Fruit fly (Drosophila melanogaster): ENCODE results near the gene milt.
A peak's percentile ranks its signal among the peaks of the same experiment; 100 is the strongest.

The milt gene

DNA sequence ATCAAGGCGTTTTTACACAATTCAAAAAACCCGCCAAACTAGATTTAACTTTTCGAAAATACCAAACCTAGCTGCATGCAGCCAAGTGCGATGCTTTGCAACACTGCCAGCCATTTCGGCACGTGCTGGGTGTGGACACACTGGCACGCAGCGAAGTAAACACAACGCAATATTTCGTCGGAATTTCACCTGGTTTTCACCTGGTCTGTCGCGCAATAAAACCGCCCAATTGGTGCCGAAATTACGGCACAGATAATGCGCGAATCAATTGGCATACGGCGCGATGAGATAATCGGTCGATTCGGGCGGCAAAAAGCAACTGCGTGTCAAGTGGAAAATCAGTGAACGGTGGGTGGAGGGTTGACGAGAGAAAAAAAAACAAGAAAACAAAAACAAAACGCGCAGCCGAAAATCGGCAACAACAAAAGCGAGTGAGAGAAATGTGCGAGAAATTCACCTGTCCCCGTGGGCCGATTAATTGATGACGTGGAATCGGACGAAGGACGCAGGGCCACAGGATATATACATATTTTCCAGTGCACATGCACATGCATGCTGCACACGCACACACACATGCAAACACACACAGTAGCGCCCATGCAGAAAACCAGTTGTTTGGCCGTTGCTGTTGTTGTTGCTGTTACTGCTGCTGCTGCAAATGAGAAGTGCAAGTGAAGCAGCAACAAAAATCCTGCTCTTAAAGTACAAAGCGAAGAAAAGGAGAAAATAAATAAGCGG is 18.7 kb downstream of the milt start, which contains the start of gene Mnn1 (continued):
- peak; percentile 11 for TF ChIP-seq CG17359 (tag; optimal IDR thresholded peaks at IDR 0.05)
- TF ChIP-seq lmd (GFP tag; IDR thresholded peaks at IDR 0.05): no peak; the same call in 1 of the 2 replicates
- peak; percentile 98 for TF ChIP-seq E2f2 (GFP tag; IDR thresholded peaks at IDR 0.05)
- TF ChIP-seq Side (GFP tag; optimal IDR thresholded peaks at IDR 0.05): peak; percentile 27
- TF ChIP-seq NK7.1 (GFP tag; optimal IDR thresholded peaks at IDR 0.05): no peak
- peak; percentile 93 for TF ChIP-seq Meics (GFP tag; optimal IDR thresholded peaks at IDR 0.05)
- TF ChIP-seq CG18599 (GFP tag; optimal IDR thresholded peaks at IDR 0.05): no peak
- TF ChIP-seq CG34376 (GFP tag; optimal IDR thresholded peaks at IDR 0.05): peak; percentile 65
- TF ChIP-seq sob (GFP tag; IDR thresholded peaks at IDR 0.05): peak; percentile 30
- TF ChIP-seq CG1233 (GFP tag; optimal IDR thresholded peaks at IDR 0.05): peak; percentile 39
- TF ChIP-seq jumu (GFP tag; optimal IDR thresholded peaks at IDR 0.05): peak; percentile 32
- TF ChIP-seq emc (GFP tag; optimal IDR thresholded peaks at IDR 0.05): peak; percentile 22
- TF ChIP-seq Sin3A (optimal IDR thresholded peaks at IDR 0.05): peak; percentile 84
- no peak for TF ChIP-seq gcm (GFP tag; optimal IDR thresholded peaks at IDR 0.05)
- peak; percentile 1 for TF ChIP-seq Six4 (GFP tag; optimal IDR thresholded peaks at IDR 0.05)
- peak; percentile 98 for TF ChIP-seq CG10267 (tag; optimal IDR thresholded peaks at IDR 0.05)
- TF ChIP-seq CG2712 (tag; optimal IDR thresholded peaks at IDR 0.05): peak; percentile 47
- TF ChIP-seq Elba2 (GFP tag; optimal IDR thresholded peaks at IDR 0.05): peak; percentile 96
- no peak for TF ChIP-seq hth (optimal IDR thresholded peaks at IDR 0.05)
- TF ChIP-seq Nf-YC (tag; optimal IDR thresholded peaks at IDR 0.05): no peak
- peak; percentile 51 for TF ChIP-seq tx (GFP tag; optimal IDR thresholded peaks at IDR 0.05)
- peak; percentile 86 for TF ChIP-seq Ets97D (GFP tag; optimal IDR thresholded peaks at IDR 0.05)
- TF ChIP-seq CG8924 (tag; optimal IDR thresholded peaks at IDR 0.05): peak; percentile 37
- TF ChIP-seq Dll (GFP tag; IDR thresholded peaks at IDR 0.05; ENCODE audit: partially characterized antibody): peak; percentile 56; the same call in 3 of the 4 replicates
- TF ChIP-seq trem (tag; optimal IDR thresholded peaks at IDR 0.05): peak; percentile 69
- TF ChIP-seq fd96Cb (tag; optimal IDR thresholded peaks at IDR 0.05): no peak
- TF ChIP-seq CrebB (tag; optimal IDR thresholded peaks at IDR 0.05): peak; percentile 30
- peak; percentile 13 for TF ChIP-seq CG15601 (tag; optimal IDR thresholded peaks at IDR 0.05)
- TF ChIP-seq Myb (GFP tag; optimal IDR thresholded peaks at IDR 0.05): peak; percentile 69
- peak; percentile 67 for TF ChIP-seq chn (GFP tag; optimal IDR thresholded peaks at IDR 0.05)
- TF ChIP-seq Bgb (GFP tag; IDR thresholded peaks at IDR 0.05; ENCODE audit: partially characterized antibody): peak; percentile 56; the same call in 1 of the 2 replicates
- no peak for TF ChIP-seq Kr (GFP tag; optimal IDR thresholded peaks at IDR 0.05)
- TF ChIP-seq Lhr (GFP tag; optimal IDR thresholded peaks at IDR 0.05): peak; percentile 59
- TF ChIP-seq Dek (tag; optimal IDR thresholded peaks at IDR 0.05): peak; percentile 31
- TF ChIP-seq danr (GFP tag; IDR thresholded peaks at IDR 0.05): no peak
- TF ChIP-seq CG15479 (GFP tag; optimal IDR thresholded peaks at IDR 0.05): peak; percentile 87
- no peak for TF ChIP-seq CG4328 (GFP tag; optimal IDR thresholded peaks at IDR 0.05)
- TF ChIP-seq lilli (GFP tag; optimal IDR thresholded peaks at IDR 0.05): peak; percentile 71
- TF ChIP-seq CG8478 (optimal IDR thresholded peaks at IDR 0.05): no peak
- TF ChIP-seq NC2β (GFP tag; optimal IDR thresholded peaks at IDR 0.05): peak; percentile 30
- no peak for TF ChIP-seq disco-r (GFP tag; optimal IDR thresholded peaks at IDR 0.05)
- peak; percentile 64 for TF ChIP-seq CG2120 (GFP tag; optimal IDR thresholded peaks at IDR 0.05)
- TF ChIP-seq Xrp1 (GFP tag; IDR thresholded peaks at IDR 0.05): peak; percentile 26; the same call in 1 of the 2 replicates
- peak; percentile 89 for TF ChIP-seq CG4360 (GFP tag; IDR thresholded peaks at IDR 0.05)
- peak; percentile 25; the same call in 1 of the 2 replicates for TF ChIP-seq klu (GFP tag; IDR thresholded peaks at IDR 0.05)
- peak; percentile 4 for TF ChIP-seq Mad (GFP tag; optimal IDR thresholded peaks at IDR 0.05)
- TF ChIP-seq toy (GFP tag; IDR thresholded peaks at IDR 0.05): no peak
- TF ChIP-seq NC2α (GFP tag; optimal IDR thresholded peaks at IDR 0.05): peak; percentile 39
- peak; percentile 95 for TF ChIP-seq sd (tag; optimal IDR thresholded peaks at IDR 0.05)
- peak; percentile 26; the same call in 1 of the 2 replicates for TF ChIP-seq tna (GFP tag; IDR thresholded peaks at IDR 0.05; ENCODE audit: partially characterized antibody)
